Fruit fly (Drosophila melanogaster) whole organism, embryonic: ENCODE measurements around the gene Spn88Eb.

Experiments
- B-H2 ChIP-seq: fragments of 200-800 bp; sonication (Bioruptor generic); optimal IDR thresholded peaks from 2 replicates; lab custom pipeline; 2018; ENCODE audit warnings: missing biosample characterization, mild to moderate bottlenecking, missing genetic modification characterization
- BEAF-32 ChIP-seq: fragments of 200-800 bp; sonication (Bioruptor generic); optimal IDR thresholded peaks from 3 replicates; lab custom pipeline; 2017; ENCODE audit warnings: missing biosample characterization, missing genetic modification characterization, mild to moderate bottlenecking, moderate library complexity, missing genetic modification reagents
- Bgb ChIP-seq: fragments of 200-800 bp; sonication (Bioruptor generic); IDR thresholded peaks from 2 replicates; pipeline ENCODE4 v1.3.6; 2022; ENCODE audit warnings: missing biosample characterization, missing genetic modification characterization; ENCODE audit not compliant: partially characterized antibody
- CG10267 ChIP-seq: fragments of 200-800 bp; sonication (Bioruptor generic); optimal IDR thresholded peaks from 2 replicates; lab custom pipeline; 2018; ENCODE audit warnings: missing biosample characterization, mild to moderate bottlenecking, missing genetic modification characterization, moderate library complexity
- CG12391 ChIP-seq: fragments of 200-800 bp; sonication (Bioruptor generic); optimal IDR thresholded peaks from 3 replicates; lab custom pipeline; 2018; ENCODE audit warnings: missing biosample characterization, mild to moderate bottlenecking, missing genetic modification characterization, moderate library complexity
- CG14710 ChIP-seq: fragments of 200-800 bp; sonication (Bioruptor generic); optimal IDR thresholded peaks from 3 replicates; lab custom pipeline; 2019; ENCODE audit warnings: missing biosample characterization, mild to moderate bottlenecking, missing genetic modification characterization, moderate library complexity
- CG15601 ChIP-seq: fragments of 200-800 bp; sonication (Bioruptor generic); optimal IDR thresholded peaks from 3 replicates; lab custom pipeline; 2019; ENCODE audit warnings: missing biosample characterization, mild to moderate bottlenecking, missing genetic modification characterization, moderate library complexity
- CG15696 ChIP-seq: fragments of 200-800 bp; sonication (Bioruptor generic); optimal IDR thresholded peaks from 2 replicates; lab custom pipeline; 2019; ENCODE audit warnings: missing biosample characterization, mild to moderate bottlenecking, missing genetic modification characterization, moderate library complexity
- CG16815 ChIP-seq: fragments of 200-800 bp; sonication (Bioruptor generic); optimal IDR thresholded peaks from 3 replicates; lab custom pipeline; 2017; ENCODE audit warnings: missing biosample characterization, mild to moderate bottlenecking, missing genetic modification characterization
- CG17361 ChIP-seq: fragments of 200-800 bp; sonication (Bioruptor generic); IDR thresholded peaks from 3 replicates; pipeline ENCODE4 v1.3.6; 2022; ENCODE audit warnings: missing biosample characterization, missing genetic modification characterization
- CG17385 ChIP-seq: fragments of 200-800 bp; sonication (Bioruptor generic); optimal IDR thresholded peaks from 3 replicates; lab custom pipeline; 2018; ENCODE audit warnings: missing biosample characterization, mild to moderate bottlenecking, missing genetic modification characterization
- CG1832 ChIP-seq: fragments of 200-800 bp; sonication (Bioruptor generic); optimal IDR thresholded peaks from 2 replicates; lab custom pipeline; 2017; ENCODE audit warnings: missing biosample characterization, mild to moderate bottlenecking, missing genetic modification characterization, inconsistent platforms
- CG2129 ChIP-seq: fragments of 200-800 bp; sonication (Bioruptor generic); IDR thresholded peaks from 2 replicates; pipeline ENCODE4 v1.3.6; 2022; ENCODE audit warnings: missing biosample characterization, missing genetic modification characterization; ENCODE audit not compliant: partially characterized antibody
- CG2712 ChIP-seq: fragments of 200-800 bp; optimal IDR thresholded peaks from 3 replicates; lab custom pipeline; 2019; ENCODE audit warnings: missing biosample characterization, mild to moderate bottlenecking, missing genetic modification characterization, moderate library complexity
- CG30431 ChIP-seq: fragments of 200-800 bp; sonication (Bioruptor generic); optimal IDR thresholded peaks from 2 replicates; lab custom pipeline; 2017; ENCODE audit warnings: missing biosample characterization, missing genetic modification characterization
- CG31441 ChIP-seq: fragments of 200-800 bp; sonication (Bioruptor generic); IDR thresholded peaks from 2 replicates; pipeline ENCODE4 v1.3.6; 2022; ENCODE audit warnings: missing biosample characterization, missing genetic modification characterization
- CG34224 ChIP-seq: fragments of 200-800 bp; sonication (Bioruptor generic); IDR thresholded peaks from 3 replicates; pipeline ENCODE4 v1.3.6; 2022; ENCODE audit warnings: missing biosample characterization, missing genetic modification characterization; ENCODE audit not compliant: partially characterized antibody
- CG34376 ChIP-seq: fragments of 200-800 bp; sonication (Bioruptor generic); optimal IDR thresholded peaks from 2 replicates; lab custom pipeline; 2018; ENCODE audit warnings: missing biosample characterization, mild to moderate bottlenecking, missing genetic modification characterization
- CG9727 ChIP-seq: fragments of 200-800 bp; sonication (Bioruptor generic); optimal IDR thresholded peaks from 3 replicates; lab custom pipeline; 2017; ENCODE audit warnings: missing biosample characterization, mild to moderate bottlenecking, missing genetic modification characterization
- CoRest ChIP-seq: fragments of 200-800 bp; sonication (Bioruptor generic); optimal IDR thresholded peaks from 3 replicates; lab custom pipeline; 2018; ENCODE audit warnings: missing biosample characterization, mild to moderate bottlenecking, missing genetic modification characterization, moderate library complexity
- Dp ChIP-seq: fragments of 200-800 bp; sonication (Bioruptor generic); optimal IDR thresholded peaks from 2 replicates; lab custom pipeline; 2018; ENCODE audit warnings: missing biosample characterization, mild to moderate bottlenecking, missing genetic modification characterization, moderate library complexity
- Elba2 ChIP-seq: fragments of 200-800 bp; sonication (Bioruptor generic); optimal IDR thresholded peaks from 3 replicates; lab custom pipeline; 2016; ENCODE audit warnings: missing biosample characterization, missing genetic modification characterization
- HmgZ ChIP-seq: fragments of 200-800 bp; sonication (Bioruptor generic); optimal IDR thresholded peaks from 2 replicates; lab custom pipeline; 2018; ENCODE audit warnings: missing biosample characterization, mild to moderate bottlenecking, missing genetic modification characterization
- MBD-R2 ChIP-seq: fragments of 200-800 bp; sonication (Bioruptor generic); IDR thresholded peaks from 2 replicates; pipeline ENCODE4 v1.3.6; 2022; ENCODE audit warnings: missing biosample characterization, missing genetic modification characterization
- Max ChIP-seq: fragments of 200-800 bp; sonication (Bioruptor generic); optimal IDR thresholded peaks from 2 replicates; lab custom pipeline; 2016; ENCODE audit warnings: missing biosample characterization, mild to moderate bottlenecking, missing genetic modification characterization
- Med ChIP-seq: fragments of 200-800 bp; sonication (Bioruptor generic); peaks from one replicate; lab custom pipeline; 2016; ENCODE audit warnings: missing biosample characterization, missing genetic modification characterization, mild to moderate bottlenecking, inconsistent platforms, moderate library complexity
- Nf-YC ChIP-seq: fragments of 200-800 bp; optimal IDR thresholded peaks from 3 replicates; lab custom pipeline; 2019; ENCODE audit warnings: missing biosample characterization, mild to moderate bottlenecking, missing genetic modification characterization, moderate library complexity
- PHDP ChIP-seq: fragments of 200-800 bp; sonication (Bioruptor generic); optimal IDR thresholded peaks from 3 replicates; lab custom pipeline; 2018; ENCODE audit warnings: missing biosample characterization, mild to moderate bottlenecking, missing genetic modification characterization, moderate library complexity
- Sry-β ChIP-seq: fragments of 200-800 bp; sonication (Bioruptor generic); optimal IDR thresholded peaks from 2 replicates; lab custom pipeline; 2018; ENCODE audit warnings: missing biosample characterization, mild to moderate bottlenecking, missing genetic modification characterization, moderate library complexity
- amos ChIP-seq: fragments of 200-800 bp; sonication (Bioruptor generic); IDR thresholded peaks from 2 replicates; pipeline ENCODE4 v1.3.6; 2022; ENCODE audit warnings: missing biosample characterization, missing genetic modification characterization; ENCODE audit not compliant: partially characterized antibody
- bsh ChIP-seq, 2 experiments: fragments of 200-800 bp; sonication (Bioruptor generic); optimal IDR thresholded peaks; 2 replicates each; lab custom pipeline; 2017 to 2018; ENCODE audit warnings: mild to moderate bottlenecking in 2 of 2, missing biosample characterization in 2 of 2, missing genetic modification characterization in 2 of 2, moderate library complexity in 1 of 2
- chinmo ChIP-seq: fragments of 200-800 bp; sonication (Bioruptor generic); IDR thresholded peaks from 4 replicates; pipeline ENCODE4 v1.3.6; 2022; ENCODE audit warnings: missing biosample characterization, missing genetic modification characterization; ENCODE audit not compliant: partially characterized antibody
- chm ChIP-seq: fragments of 200-800 bp; sonication (Bioruptor generic); IDR thresholded peaks from 2 replicates; pipeline ENCODE4 v1.3.6; 2022; ENCODE audit warnings: missing biosample characterization, missing genetic modification characterization
- crp ChIP-seq, 2 experiments: fragments of 200-800 bp; sonication (Bioruptor generic); optimal IDR thresholded peaks; 2 replicates in 1 of 2; 3 replicates in 1 of 2; lab custom pipeline; 2017; ENCODE audit warnings: missing biosample characterization in 2 of 2, missing genetic modification characterization in 2 of 2, mild to moderate bottlenecking in 1 of 2, moderate library complexity in 1 of 2
- dmrt99B ChIP-seq: fragments of 200-800 bp; sonication (Bioruptor generic); optimal IDR thresholded peaks from 2 replicates; lab custom pipeline; 2018; ENCODE audit warnings: missing biosample characterization, mild to moderate bottlenecking, missing genetic modification characterization, moderate library complexity
- fd102C ChIP-seq: fragments of 200-800 bp; sonication (Bioruptor generic); optimal IDR thresholded peaks from 2 replicates; lab custom pipeline; 2018; ENCODE audit warnings: missing biosample characterization, mild to moderate bottlenecking, missing genetic modification characterization, moderate library complexity
- ftz-f1 ChIP-seq: fragments of 200-800 bp; sonication (Bioruptor generic); optimal IDR thresholded peaks from 2 replicates; lab custom pipeline; 2016; ENCODE audit warnings: missing biosample characterization, missing genetic modification characterization
- gro ChIP-seq: fragments of 200-800 bp; sonication (Bioruptor generic); optimal IDR thresholded peaks from 2 replicates; lab custom pipeline; 2016; ENCODE audit warnings: missing biosample characterization, missing genetic modification characterization
- knrl ChIP-seq: fragments of 200-800 bp; sonication (Bioruptor generic); IDR thresholded peaks from 3 replicates; pipeline ENCODE4 v1.3.6; 2022; ENCODE audit warnings: missing biosample characterization, missing genetic modification characterization; ENCODE audit not compliant: partially characterized antibody
- lilli ChIP-seq: fragments of 200-800 bp; sonication (Bioruptor generic); optimal IDR thresholded peaks from 3 replicates; lab custom pipeline; 2016; ENCODE audit warnings: missing biosample characterization, missing genetic modification characterization
- lmd ChIP-seq: fragments of 200-800 bp; sonication (Bioruptor generic); IDR thresholded peaks from 2 replicates; pipeline ENCODE4 v1.3.6; 2022; ENCODE audit warnings: missing biosample characterization, missing genetic modification characterization
- lola ChIP-seq, 3 experiments: fragments of >200 bp in 2 of 3; fragments of 200-800 bp in 1 of 3; sonication (Bioruptor generic) in 1 of 3; optimal IDR thresholded peaks; 2 replicates each; lab custom pipeline; 2017 to 2019; ENCODE audit warnings: missing biosample characterization in 3 of 3, missing genetic modification characterization in 3 of 3, mild to moderate bottlenecking in 1 of 3, moderate library complexity in 1 of 3
- pzg ChIP-seq: fragments of 200-800 bp; sonication (Bioruptor generic); optimal IDR thresholded peaks from 3 replicates; lab custom pipeline; 2018; ENCODE audit warnings: missing biosample characterization, mild to moderate bottlenecking, missing genetic modification characterization, moderate library complexity
- sens ChIP-seq: fragments of 200-800 bp; sonication (Bioruptor generic); peaks from one replicate; lab custom pipeline; 2016; ENCODE audit warnings: missing biosample characterization, missing genetic modification characterization
- sug ChIP-seq: fragments of 200-800 bp; optimal IDR thresholded peaks from 2 replicates; lab custom pipeline; 2019; ENCODE audit warnings: missing biosample characterization, mild to moderate bottlenecking, missing genetic modification characterization, moderate library complexity
- trem ChIP-seq: fragments of 200-800 bp; optimal IDR thresholded peaks from 3 replicates; lab custom pipeline; 2019; ENCODE audit warnings: missing biosample characterization, mild to moderate bottlenecking, missing genetic modification characterization, moderate library complexity
- zen ChIP-seq: fragments of 200-800 bp; sonication (Bioruptor generic); optimal IDR thresholded peaks from 3 replicates; lab custom pipeline; 2018; ENCODE audit warnings: missing biosample characterization, mild to moderate bottlenecking, missing genetic modification characterization, moderate library complexity

Spn88Eb gene

dm6 chr3R:15213362-15213989, 4.9 kb upstream of the Spn88Eb start, which contains the start of the genes CG6654 and CG4210 (continued):
- TF ChIP-seq PHDP (tag; lab: Kevin White, UChicago) (peak; percentile 8), sens (peak; percentile 85), amos (GFP tag; lab: Robert Waterston, UW) (peak; percentile 49), Bgb (GFP tag; lab: Robert Waterston, UW) (peak; percentile 59), fd102C (no peak), CG15696 (tag; lab: Kevin White, UChicago) (peak; percentile 56), CG10267 (tag; lab: Kevin White, UChicago) (peak; percentile 58), zen (tag; lab: Kevin White, UChicago) (peak; percentile 36), CoRest (tag; lab: Kevin White, UChicago) (peak; percentile 56), trem (tag; lab: Kevin White, UChicago) (peak; percentile 59), lmd (GFP tag; lab: Robert Waterston, UW) (peak; percentile 31; the same call in 1 of the 2 replicates), Med (GFP tag; lab: Kevin White, UChicago) (peak; percentile 57), lilli (GFP tag; lab: Kevin White, UChicago) (peak; percentile 31), CG17361 (peak; percentile 33; the same call in 1 of the 3 replicates), Nf-YC (peak; percentile 44), CG1832 (GFP tag; lab: Kevin White, UChicago) (no peak), gro (GFP tag; lab: Kevin White, UChicago) (peak; percentile 33), Max (GFP tag; lab: Kevin White, UChicago) (peak; percentile 14), sug (peak; percentile 64), CG2712 (tag; lab: Kevin White, UChicago) (peak; percentile 49), CG14710 (tag; lab: Kevin White, UChicago) (peak; percentile 61), Sry-β (GFP tag; lab: Kevin White, UChicago) (peak; percentile 15), CG9727 (GFP tag; lab: Kevin White, UChicago) (peak; percentile 1), HmgZ (tag; lab: Kevin White, UChicago) (peak; percentile 48), CG34224 (GFP tag; lab: Robert Waterston, UW) (peak; percentile 77), Elba2 (GFP tag; lab: Kevin White, UChicago) (peak; percentile 60), CG16815 (GFP tag; lab: Kevin White, UChicago) (no peak), CG31441 (peak; percentile 64), CG30431 (GFP tag; lab: Kevin White, UChicago) (no peak), crp (GFP tag; optimal IDR thresholded peaks at IDR 0.05; lab: Kevin White, UChicago) (peak in 1 of 2 experiments; percentile 31), chinmo (0 out of 4 replicates have a peak, but pooled peaks have one; percentile 17), CG12391 (tag; lab: Kevin White, UChicago) (peak; percentile 43), CG2129 (GFP tag; lab: Robert Waterston, UW) (peak; percentile 18; the same call in 1 of the 2 replicates), MBD-R2 (peak; percentile 52), BEAF-32 (GFP tag; lab: Kevin White, UChicago) (peak; percentile 78), CG15601 (tag; lab: Kevin White, UChicago) (peak; percentile 26), lola (GFP tag; optimal IDR thresholded peaks at IDR 0.05; lab: Kevin White, UChicago) (peak in 1 of 3 experiments; percentile 23), dmrt99B (tag; lab: Kevin White, UChicago) (no peak), pzg (peak; percentile 67), CG34376 (peak; percentile 28), CG17385 (GFP tag; lab: Kevin White, UChicago) (peak; percentile 4), bsh (GFP tag; optimal IDR thresholded peaks at IDR 0.05; lab: Kevin White, UChicago) (peak in 1 of 2 experiments; percentile 16), B-H2 (peak; percentile 38), knrl (peak; percentile 58; the same call in 2 of the 3 replicates), chm (GFP tag; lab: Robert Waterston, UW) (0 out of 2 replicates have a peak, but pooled peaks have one; percentile 9), ftz-f1 (GFP tag; lab: Kevin White, UChicago) (peak; percentile 38), Dp (GFP tag; lab: Kevin White, UChicago) (peak; percentile 90)
